Worm (Caenorhabditis elegans) whole organism, mixed stage, embryonic: ENCODE data around the gene rpn-12.
A peak's percentile ranks its signal among the peaks of the same experiment; 100 is the strongest.

Experiments
- M03D4.4 ChIP-seq: sonication (generic microtip); optimal IDR thresholded peaks from 2 replicates; lab custom pipeline; 2017; ENCODE audit warnings: mild to moderate bottlenecking, missing genetic modification characterization, missing compliant biosample characterization
- bed-3 ChIP-seq: fragments of 200-800 bp; sonication (Bioruptor generic); optimal IDR thresholded peaks from 3 replicates; lab custom pipeline; 2018; ENCODE audit warnings: mild to moderate bottlenecking, missing genetic modification characterization, moderate library complexity, missing compliant biosample characterization
- blmp-1 ChIP-seq: fragments of 150-350 bp; optimal IDR thresholded peaks from 2 replicates; lab custom pipeline; 2014; ENCODE audit warnings: missing biosample characterization, missing genetic modification characterization
- ceh-39 ChIP-seq: fragments of 150-350 bp; optimal IDR thresholded peaks from 2 replicates; lab custom pipeline; 2014; ENCODE audit warnings: missing biosample characterization, missing genetic modification characterization
- ceh-43 ChIP-seq: fragments of 200-800 bp; sonication (Bioruptor generic); optimal IDR thresholded peaks from 2 replicates; lab custom pipeline; 2018; ENCODE audit warnings: mild to moderate bottlenecking, missing genetic modification characterization, moderate library complexity, missing compliant biosample characterization
- ceh-83 ChIP-seq: fragments of 200-800 bp; sonication (Bioruptor generic); optimal IDR thresholded peaks from 2 replicates; lab custom pipeline; 2018; ENCODE audit warnings: mild to moderate bottlenecking, missing genetic modification characterization, missing compliant biosample characterization
- ces-1 ChIP-seq: fragments of 150-350 bp; optimal IDR thresholded peaks from 2 replicates; lab custom pipeline; 2014; ENCODE audit warnings: missing biosample characterization, missing genetic modification reagents, missing genetic modification characterization
- cnd-1 ChIP-seq: fragments of 200-800 bp; sonication (Bioruptor generic); optimal IDR thresholded peaks from 2 replicates; lab custom pipeline; 2018; ENCODE audit warnings: mild to moderate bottlenecking, missing genetic modification characterization, missing compliant biosample characterization
- drap-1 ChIP-seq: fragments of 200-800 bp; sonication (Bioruptor generic); optimal IDR thresholded peaks from 3 replicates; lab custom pipeline; 2018; ENCODE audit warnings: mild to moderate bottlenecking, missing genetic modification characterization, missing compliant biosample characterization
- elt-1 ChIP-seq: sonication (generic microtip); optimal IDR thresholded peaks from 2 replicates; lab custom pipeline; 2017; ENCODE audit warnings: missing genetic modification characterization, mild to moderate bottlenecking, missing compliant biosample characterization, antibody characterized with exemption, moderate library complexity, borderline replicate concordance; ENCODE audit not compliant: insufficient read depth
- elt-3 ChIP-seq: fragments of 150-350 bp; optimal IDR thresholded peaks from 2 replicates; lab custom pipeline; 2014; ENCODE audit warnings: missing biosample characterization, missing genetic modification characterization
- flh-1 ChIP-seq: fragments of 200-800 bp; sonication (Bioruptor generic); optimal IDR thresholded peaks from 2 replicates; lab custom pipeline; 2018; ENCODE audit warnings: mild to moderate bottlenecking, missing genetic modification characterization, moderate library complexity, missing compliant biosample characterization
- ham-2 ChIP-seq: fragments of 200-800 bp; sonication (Bioruptor generic); optimal IDR thresholded peaks from 2 replicates; lab custom pipeline; 2018; ENCODE audit warnings: mild to moderate bottlenecking, missing genetic modification characterization, missing compliant biosample characterization
- hlh-1 ChIP-seq: fragments of 150-350 bp; optimal IDR thresholded peaks from 2 replicates; lab custom pipeline; 2014; ENCODE audit warnings: missing biosample characterization, missing genetic modification reagents, missing genetic modification characterization
- lin-13 ChIP-seq: fragments of 150-350 bp; optimal IDR thresholded peaks from 2 replicates; lab custom pipeline; 2014; ENCODE audit warnings: missing biosample characterization, missing genetic modification characterization
- lin-32 ChIP-seq: fragments of 200-800 bp; sonication (Bioruptor generic); optimal IDR thresholded peaks from 2 replicates; lab custom pipeline; 2018; ENCODE audit warnings: mild to moderate bottlenecking, missing genetic modification characterization, missing compliant biosample characterization
- lsy-2 ChIP-seq: fragments of 150-350 bp; optimal IDR thresholded peaks from 2 replicates; lab custom pipeline; 2014; ENCODE audit warnings: missing biosample characterization, missing genetic modification characterization
- mab-5 ChIP-seq: fragments of 150-350 bp; optimal IDR thresholded peaks from 2 replicates; lab custom pipeline; 2014; ENCODE audit warnings: missing biosample characterization, missing genetic modification characterization
- mep-1 ChIP-seq: fragments of 150-350 bp; optimal IDR thresholded peaks from 2 replicates; lab custom pipeline; 2017; ENCODE audit warnings: missing biosample characterization, missing genetic modification reagents, missing genetic modification characterization, inconsistent platforms
- mls-2 ChIP-seq: sonication (generic microtip); optimal IDR thresholded peaks from 2 replicates; lab custom pipeline; 2016; ENCODE audit warnings: mild to moderate bottlenecking, missing genetic modification characterization, moderate library complexity, missing compliant biosample characterization
- nhr-12 ChIP-seq: fragments of 150-350 bp; optimal IDR thresholded peaks from 2 replicates; lab custom pipeline; 2014; ENCODE audit warnings: missing biosample characterization, missing genetic modification characterization
- nhr-2 ChIP-seq: fragments of 150-350 bp; optimal IDR thresholded peaks from 2 replicates; lab custom pipeline; 2014; ENCODE audit warnings: missing biosample characterization, missing genetic modification characterization
- nhr-237 ChIP-seq: fragments of 150-350 bp; optimal IDR thresholded peaks from 2 replicates; lab custom pipeline; 2014; ENCODE audit warnings: missing biosample characterization, missing genetic modification characterization
- nhr-28 ChIP-seq: fragments of 150-350 bp; optimal IDR thresholded peaks from 2 replicates; lab custom pipeline; 2014; ENCODE audit warnings: missing biosample characterization, missing genetic modification characterization
- nhr-76 ChIP-seq: sonication (generic microtip); optimal IDR thresholded peaks from 2 replicates; lab custom pipeline; 2017; ENCODE audit warnings: missing biosample characterization, missing genetic modification characterization
- pha-4 ChIP-seq: fragments of 150-350 bp; optimal IDR thresholded peaks from 2 replicates; lab custom pipeline; 2018; ENCODE audit warnings: missing biosample characterization, missing genetic modification reagents, missing genetic modification characterization
- sem-2 ChIP-seq: fragments of 200-800 bp; sonication (Bioruptor generic); optimal IDR thresholded peaks from 2 replicates; lab custom pipeline; 2018; ENCODE audit warnings: mild to moderate bottlenecking, missing genetic modification characterization, missing compliant biosample characterization
- snpc-4 ChIP-seq: fragments of 150-350 bp; optimal IDR thresholded peaks from 2 replicates; lab custom pipeline; 2014; ENCODE audit warnings: missing biosample characterization, missing genetic modification characterization
- sptf-1 ChIP-seq: sonication (generic microtip); optimal IDR thresholded peaks from 2 replicates; lab custom pipeline; 2017; ENCODE audit warnings: mild to moderate bottlenecking, missing genetic modification characterization, moderate library complexity, missing compliant biosample characterization
- tbx-8 ChIP-seq: fragments of 200-800 bp; sonication (Bioruptor generic); optimal IDR thresholded peaks from 2 replicates; lab custom pipeline; 2018; ENCODE audit warnings: mild to moderate bottlenecking, missing genetic modification characterization, moderate library complexity, missing compliant biosample characterization
- unc-120 ChIP-seq: sonication (generic microtip); optimal IDR thresholded peaks from 2 replicates; lab custom pipeline; 2017; ENCODE audit warnings: missing genetic modification characterization, missing compliant biosample characterization; ENCODE audit not compliant: poor library complexity, severe bottlenecking
- unc-39 ChIP-seq: fragments of 150-350 bp; optimal IDR thresholded peaks from 2 replicates; lab custom pipeline; 2014; ENCODE audit warnings: missing biosample characterization, missing genetic modification characterization
- unc-62 ChIP-seq: fragments of 150-350 bp; optimal IDR thresholded peaks from 2 replicates; lab custom pipeline; 2014; ENCODE audit warnings: missing biosample characterization, missing genetic modification reagents, missing genetic modification characterization
- zip-8 ChIP-seq: fragments of 150-350 bp; optimal IDR thresholded peaks from 2 replicates; lab custom pipeline; 2014; ENCODE audit warnings: missing biosample characterization, missing genetic modification characterization
- ztf-11 ChIP-seq: fragments of 150-350 bp; optimal IDR thresholded peaks from 2 replicates; lab custom pipeline; 2014; ENCODE audit warnings: missing biosample characterization, missing genetic modification characterization

The rpn-12 gene

DNA sequence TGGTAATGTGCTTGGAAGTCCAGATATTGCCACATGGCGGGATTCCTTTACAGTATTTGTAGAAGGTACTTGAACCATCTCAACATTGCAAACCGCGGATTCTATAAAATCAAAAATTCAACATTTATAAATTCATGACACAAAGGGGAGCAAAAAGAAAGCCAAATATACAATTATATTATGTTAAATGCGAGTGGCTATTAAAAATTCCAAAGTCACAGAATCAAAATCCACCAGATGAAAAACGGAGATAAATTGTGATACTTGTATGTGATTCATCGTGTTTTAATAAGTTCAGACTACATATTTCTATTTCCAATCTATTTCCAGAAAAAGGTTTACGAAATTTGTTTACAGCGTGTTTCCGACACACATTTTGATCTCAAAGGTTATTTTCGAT, 19.4 kb upstream of the rpn-12 start, which contains the start of gene din-1:
TSS of gene din-1 (minus strand) at position 101 of the 400 bp plus-strand sequence.
- TF ChIP-seq ceh-39 (tag; lab: Kevin White, UChicago) (no peak), pha-4 (no peak), flh-1 (GFP tag; lab: Kevin White, UChicago) (no peak), blmp-1 (tag; lab: Kevin White, UChicago) (no peak), lsy-2 (no peak), sem-2 (GFP tag; lab: Kevin White, UChicago) (no peak)

DNA sequence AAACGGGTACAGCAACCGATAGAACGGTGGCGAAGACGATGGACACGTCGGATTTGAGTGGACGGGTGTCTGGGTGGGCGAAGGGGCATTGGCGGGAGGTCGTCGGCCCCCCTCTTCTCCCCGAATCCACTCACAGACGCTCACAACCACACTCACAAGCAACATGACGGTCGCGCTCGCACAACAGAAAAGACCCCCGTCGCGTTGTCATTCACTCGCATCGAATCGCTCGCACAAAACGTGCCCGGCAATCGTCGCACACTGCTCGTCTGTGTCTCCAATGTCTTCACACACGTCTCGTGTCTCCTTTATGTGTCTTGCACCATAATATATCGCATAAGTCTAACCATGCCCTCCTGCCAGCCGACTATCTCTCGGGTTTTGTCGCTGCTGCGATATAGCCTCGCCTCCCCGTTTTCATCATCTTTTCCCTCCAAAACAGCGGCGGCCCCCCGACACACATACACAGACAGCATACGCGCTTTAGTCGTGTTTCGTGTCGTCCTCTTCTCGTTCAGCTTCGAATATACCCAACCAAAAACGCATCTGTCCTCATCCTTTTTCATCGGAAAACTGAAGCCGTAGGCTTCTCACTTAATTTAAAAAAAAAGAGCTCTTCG, 18.8 kb upstream of the rpn-12 start:
- TF ChIP-seq lsy-2 (peak; percentile 48), zip-8 (tag; lab: Kevin White, UChicago) (peak; percentile 2), nhr-12 (tag; lab: Kevin White, UChicago) (no peak), mab-5 (tag; lab: Kevin White, UChicago) (no peak), sem-2 (GFP tag; lab: Kevin White, UChicago) (no peak), bed-3 (GFP tag; lab: Kevin White, UChicago) (no peak), tbx-8 (GFP tag; lab: Kevin White, UChicago) (no peak), ceh-39 (tag; lab: Kevin White, UChicago) (peak; percentile 18), mls-2 (tag; lab: Kevin White, UChicago) (peak; percentile 90), unc-62 (GFP tag; lab: Kevin White, UChicago) (peak; percentile 82), elt-3 (tag; lab: Kevin White, UChicago) (peak; percentile 33), blmp-1 (tag; lab: Kevin White, UChicago) (peak; percentile 30), nhr-2 (tag; lab: Kevin White, UChicago) (peak; percentile 16), lin-32 (GFP tag; lab: Kevin White, UChicago) (no peak), snpc-4 (tag; lab: Kevin White, UChicago) (no peak), drap-1 (GFP tag; lab: Kevin White, UChicago) (peak; percentile 82), elt-1 (no peak), mep-1 (tag; lab: Kevin White, UChicago) (peak; percentile 52), M03D4.4 (tag; lab: Kevin White, UChicago) (peak; percentile 61), ces-1 (peak; percentile 43), hlh-1 (peak; percentile 72), ceh-83 (GFP tag; lab: Kevin White, UChicago) (peak; percentile 31), ham-2 (GFP tag; lab: Kevin White, UChicago) (peak; percentile 99), nhr-76 (no peak), nhr-28 (no peak), cnd-1 (tag; lab: Kevin White, UChicago) (peak; percentile 41), sptf-1 (tag; lab: Kevin White, UChicago) (peak; percentile 84), flh-1 (GFP tag; lab: Kevin White, UChicago) (no peak), unc-39 (tag; lab: Kevin White, UChicago) (no peak), pha-4 (peak; percentile 89), ceh-43 (GFP tag; lab: Kevin White, UChicago) (peak; percentile 49), ztf-11 (peak; percentile 86), nhr-237 (tag; lab: Kevin White, UChicago) (peak; percentile 34), unc-120 (tag; lab: Kevin White, UChicago) (peak; percentile 97), lin-13 (tag; lab: Kevin White, UChicago) (peak; percentile 71)
- TF ChIP-seq, all 35 proteins: peak for 23

DNA sequence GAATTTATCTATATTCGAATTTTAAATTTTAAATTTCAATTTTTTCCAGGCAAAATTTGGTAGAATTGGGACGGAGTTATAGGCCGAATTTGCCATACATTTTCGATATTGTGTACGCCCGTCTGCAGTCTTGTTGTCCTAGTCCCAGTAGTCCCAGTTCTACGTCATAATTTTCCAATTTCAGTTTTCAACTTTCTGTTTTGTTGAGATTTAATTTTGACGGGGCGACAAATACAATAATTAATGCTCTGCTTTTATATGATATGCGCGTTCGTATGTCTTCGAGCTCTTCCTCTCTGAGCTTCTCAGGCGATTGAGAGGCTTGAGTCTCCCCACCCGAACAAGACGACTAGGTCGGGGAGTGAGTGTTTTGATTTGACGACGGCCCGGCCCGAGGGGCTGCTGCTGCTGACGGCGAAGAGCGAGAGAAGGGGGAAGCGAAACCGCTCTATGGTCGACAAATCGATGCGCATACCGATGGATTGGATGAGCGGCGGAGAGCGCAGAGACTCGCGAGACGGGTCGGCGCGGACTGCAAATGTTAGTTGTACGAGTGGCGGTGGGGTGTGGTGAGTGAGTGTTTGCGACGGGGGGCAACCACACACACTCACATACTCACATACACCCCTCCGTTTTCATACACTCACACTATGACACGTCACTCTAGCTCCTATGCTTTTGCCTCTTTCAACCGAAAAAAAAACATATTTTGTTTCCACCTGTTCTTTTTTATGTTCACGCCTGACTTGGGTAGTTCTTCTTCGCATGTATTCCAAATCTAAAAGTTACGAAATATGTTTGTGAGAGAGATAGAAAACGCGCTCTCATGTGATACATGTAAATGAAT, 18.0 kb upstream of the rpn-12 start:
- TF ChIP-seq ceh-83 (GFP tag; lab: Kevin White, UChicago) (no peak), ceh-39 (tag; lab: Kevin White, UChicago) (no peak), elt-3 (tag; lab: Kevin White, UChicago) (peak; percentile 3), cnd-1 (tag; lab: Kevin White, UChicago) (peak; percentile 76), ceh-43 (GFP tag; lab: Kevin White, UChicago) (no peak), sem-2 (GFP tag; lab: Kevin White, UChicago) (peak; percentile 34), nhr-12 (tag; lab: Kevin White, UChicago) (no peak), ces-1 (peak; percentile 35), bed-3 (GFP tag; lab: Kevin White, UChicago) (no peak), pha-4 (peak; percentile 91), sptf-1 (tag; lab: Kevin White, UChicago) (peak; percentile 83), ztf-11 (peak; percentile 56), M03D4.4 (tag; lab: Kevin White, UChicago) (peak; percentile 63), nhr-237 (tag; lab: Kevin White, UChicago) (peak; percentile 54), nhr-2 (tag; lab: Kevin White, UChicago) (no peak), drap-1 (GFP tag; lab: Kevin White, UChicago) (peak; percentile 81), ham-2 (GFP tag; lab: Kevin White, UChicago) (peak; percentile 94), mab-5 (tag; lab: Kevin White, UChicago) (no peak), hlh-1 (peak; percentile 49), zip-8 (tag; lab: Kevin White, UChicago) (no peak), unc-120 (tag; lab: Kevin White, UChicago) (peak; percentile 73), mep-1 (tag; lab: Kevin White, UChicago) (no peak), lin-13 (tag; lab: Kevin White, UChicago) (peak; percentile 41), snpc-4 (tag; lab: Kevin White, UChicago) (no peak), elt-1 (peak; percentile 8), nhr-28 (no peak), blmp-1 (tag; lab: Kevin White, UChicago) (no peak), nhr-76 (peak; percentile 11), lin-32 (GFP tag; lab: Kevin White, UChicago) (peak; percentile 17), tbx-8 (GFP tag; lab: Kevin White, UChicago) (no peak), unc-39 (tag; lab: Kevin White, UChicago) (no peak), unc-62 (GFP tag; lab: Kevin White, UChicago) (peak; percentile 81), flh-1 (GFP tag; lab: Kevin White, UChicago) (no peak), mls-2 (tag; lab: Kevin White, UChicago) (peak; percentile 89), lsy-2 (peak; percentile 59)
